Worm (Caenorhabditis elegans) whole organism, L4/young adult: ENCODE measurements around the gene srt-23.

ENCODE experiments used
- W03F9.2 ChIP-seq: fragments of 150-350 bp; optimal IDR thresholded peaks from 2 replicates; lab custom pipeline; 2014; ENCODE audit warnings: missing biosample characterization, missing genetic modification characterization
- dao-5 ChIP-seq: sonication (generic microtip); optimal IDR thresholded peaks from 2 replicates; lab custom pipeline; 2016; ENCODE audit warnings: missing genotype, missing genetic modification characterization, moderate library complexity, missing compliant biosample characterization
- him-1 ChIP-seq: sonication (generic microtip); optimal IDR thresholded peaks from 2 replicates; lab custom pipeline; 2016; ENCODE audit warnings: missing genotype, missing genetic modification reagents, missing genetic modification characterization, missing compliant biosample characterization

ce11 chrIV:741831-742230 lies 14.7 kb upstream of the srt-23 start:
- TF ChIP-seq him-1 (tag; lab: Kevin White, UChicago): no peak
- TF ChIP-seq dao-5 (tag; lab: Kevin White, UChicago): no peak
- TF ChIP-seq W03F9.2: no peak
